Fruit fly (Drosophila melanogaster) whole organism, embryonic: ENCODE measurements around the gene CG16790.

Experiments
- Bgb ChIP-seq: fragments of 200-800 bp; sonication (Bioruptor generic); IDR thresholded peaks from 2 replicates; pipeline ENCODE4 v1.3.6; 2022; ENCODE audit warnings: missing biosample characterization, missing genetic modification characterization; ENCODE audit not compliant: partially characterized antibody
- CG10209 ChIP-seq: fragments of 200-800 bp; sonication (Bioruptor generic); optimal IDR thresholded peaks from 3 replicates; lab custom pipeline; 2017; ENCODE audit warnings: missing biosample characterization, mild to moderate bottlenecking, missing genetic modification characterization, missing genetic modification reagents
- CG10462 ChIP-seq: fragments of 200-800 bp; sonication (Bioruptor generic); optimal IDR thresholded peaks from 2 replicates; lab custom pipeline; 2016; ENCODE audit warnings: missing biosample characterization, missing genetic modification characterization
- CG14710 ChIP-seq: fragments of 200-800 bp; sonication (Bioruptor generic); optimal IDR thresholded peaks from 3 replicates; lab custom pipeline; 2019; ENCODE audit warnings: missing biosample characterization, mild to moderate bottlenecking, missing genetic modification characterization, moderate library complexity
- CG1529 ChIP-seq: fragments of 200-800 bp; sonication (Bioruptor generic); optimal IDR thresholded peaks from 3 replicates; lab custom pipeline; 2018; ENCODE audit warnings: missing biosample characterization, missing genetic modification characterization
- CG17186 ChIP-seq: fragments of 200-800 bp; sonication (Bioruptor generic); optimal IDR thresholded peaks from 3 replicates; lab custom pipeline; 2017; ENCODE audit warnings: missing biosample characterization, missing genetic modification reagents, missing genetic modification characterization
- CG17328 ChIP-seq: fragments of 200-800 bp; sonication (Bioruptor generic); IDR thresholded peaks from 2 replicates; pipeline ENCODE4 v1.3.6; 2022; ENCODE audit warnings: missing biosample characterization, missing genetic modification characterization
- CG17612 ChIP-seq: fragments of 200-800 bp; sonication (Bioruptor generic); IDR thresholded peaks from 2 replicates; pipeline ENCODE4 v1.3.6; 2022; ENCODE audit warnings: missing biosample characterization, missing genetic modification characterization
- CG17912 ChIP-seq: fragments of 200-800 bp; sonication (Bioruptor generic); optimal IDR thresholded peaks from 2 replicates; lab custom pipeline; 2018; ENCODE audit warnings: missing biosample characterization, mild to moderate bottlenecking, missing genetic modification characterization
- CG18011 ChIP-seq: fragments of 200-800 bp; sonication (Bioruptor generic); optimal IDR thresholded peaks from 2 replicates; lab custom pipeline; 2017; ENCODE audit warnings: missing biosample characterization, missing genetic modification characterization, mild to moderate bottlenecking, moderate library complexity, missing genotype
- CG2712 ChIP-seq: fragments of 200-800 bp; optimal IDR thresholded peaks from 3 replicates; lab custom pipeline; 2019; ENCODE audit warnings: missing biosample characterization, mild to moderate bottlenecking, missing genetic modification characterization, moderate library complexity
- CG4360 ChIP-seq: fragments of 200-800 bp; sonication (Bioruptor generic); IDR thresholded peaks from 2 replicates; pipeline ENCODE4 v1.3.6; 2022; ENCODE audit warnings: missing biosample characterization, missing genetic modification characterization
- CG4617 ChIP-seq: fragments of 200-800 bp; sonication (Bioruptor generic); optimal IDR thresholded peaks from 3 replicates; lab custom pipeline; 2016; ENCODE audit warnings: missing biosample characterization, missing genetic modification characterization, borderline replicate concordance
- CG5953 ChIP-seq: fragments of 200-800 bp; sonication (Bioruptor generic); IDR thresholded peaks from 2 replicates; pipeline ENCODE4 v1.3.6; 2022; ENCODE audit warnings: missing biosample characterization, missing genetic modification characterization
- CG6175 ChIP-seq: fragments of 200-800 bp; sonication (Bioruptor generic); IDR thresholded peaks from 3 replicates; pipeline ENCODE4 v1.3.6; 2022; ENCODE audit warnings: missing biosample characterization, missing genetic modification characterization
- CG6254 ChIP-seq: fragments of 200-800 bp; sonication (Bioruptor generic); optimal IDR thresholded peaks from 3 replicates; lab custom pipeline; 2017; ENCODE audit warnings: mild to moderate bottlenecking, missing biosample characterization, missing genetic modification reagents, missing genetic modification characterization
- Chrac-16 ChIP-seq: fragments of 200-800 bp; sonication (Bioruptor generic); optimal IDR thresholded peaks from 3 replicates; lab custom pipeline; 2016; ENCODE audit warnings: missing biosample characterization, missing genetic modification characterization
- Doc3 ChIP-seq: fragments of 200-800 bp; sonication (Bioruptor generic); IDR thresholded peaks from 3 replicates; pipeline ENCODE4 v1.3.6; 2022; ENCODE audit warnings: missing biosample characterization, missing genetic modification characterization; ENCODE audit not compliant: partially characterized antibody
- E2f1 ChIP-seq: fragments of 200-800 bp; sonication (Bioruptor generic); IDR thresholded peaks from 2 replicates; pipeline ENCODE4 v1.3.6; 2022; ENCODE audit warnings: missing biosample characterization, missing genetic modification characterization
- Fer2 ChIP-seq: fragments of 200-800 bp; sonication (Bioruptor generic); optimal IDR thresholded peaks from 2 replicates; lab custom pipeline; 2018; ENCODE audit warnings: missing biosample characterization, mild to moderate bottlenecking, missing genetic modification characterization, moderate library complexity
- HHEX ChIP-seq: fragments of 200-800 bp; sonication (Bioruptor generic); optimal IDR thresholded peaks from 3 replicates; lab custom pipeline; 2017; ENCODE audit warnings: missing biosample characterization, mild to moderate bottlenecking, missing genetic modification characterization, missing genetic modification reagents
- HLH54F ChIP-seq: fragments of 200-800 bp; sonication (Bioruptor generic); optimal IDR thresholded peaks from 3 replicates; lab custom pipeline; 2016; ENCODE audit warnings: missing biosample characterization, missing genetic modification characterization
- Jarid2 ChIP-seq: fragments of 200-800 bp; sonication (Bioruptor generic); optimal IDR thresholded peaks from 3 replicates; lab custom pipeline; 2017; ENCODE audit warnings: mild to moderate bottlenecking, missing biosample characterization, missing genetic modification reagents, missing genetic modification characterization
- Mes4 ChIP-seq: fragments of 200-800 bp; sonication (Bioruptor generic); optimal IDR thresholded peaks from 2 replicates; lab custom pipeline; 2016; ENCODE audit warnings: missing biosample characterization, missing genetic modification characterization
- NK7.1 ChIP-seq: fragments of 200-800 bp; sonication (Bioruptor generic); optimal IDR thresholded peaks from 3 replicates; lab custom pipeline; 2016; ENCODE audit warnings: missing biosample characterization, missing genetic modification characterization
- Opbp ChIP-seq: fragments of 200-800 bp; sonication (Bioruptor generic); IDR thresholded peaks from 3 replicates; pipeline ENCODE4 v1.3.6; 2022; ENCODE audit warnings: missing biosample characterization, missing genetic modification characterization; ENCODE audit not compliant: partially characterized antibody
- Pdp1 ChIP-seq, 2 experiments: fragments of 200-800 bp; sonication (Bioruptor generic); optimal IDR thresholded peaks; 3 replicates each; lab custom pipeline; 2016; ENCODE audit warnings: missing biosample characterization in 2 of 2, missing genetic modification characterization in 2 of 2, mild to moderate bottlenecking in 1 of 2, moderate library complexity in 1 of 2
- Spps ChIP-seq: fragments of 200-800 bp; sonication (Bioruptor generic); optimal IDR thresholded peaks from 2 replicates; lab custom pipeline; 2018; ENCODE audit warnings: missing biosample characterization, mild to moderate bottlenecking, missing genetic modification characterization
- Taf1 ChIP-seq: fragments of 200-800 bp; sonication (Bioruptor generic); IDR thresholded peaks from 2 replicates; pipeline ENCODE4 v1.3.6; 2022; ENCODE audit warnings: missing biosample characterization, missing genetic modification characterization
- ab ChIP-seq: fragments of 200-800 bp; sonication (Bioruptor generic); optimal IDR thresholded peaks from 2 replicates; lab custom pipeline; 2016; ENCODE audit warnings: missing biosample characterization, missing genetic modification characterization
- bigmax ChIP-seq: fragments of 200-800 bp; sonication (Bioruptor generic); optimal IDR thresholded peaks from 2 replicates; lab custom pipeline; 2018; ENCODE audit warnings: missing biosample characterization, mild to moderate bottlenecking, missing genetic modification characterization
- cad ChIP-seq: fragments of >200 bp; optimal IDR thresholded peaks from 2 replicates; lab custom pipeline; 2017; ENCODE audit warnings: missing biosample characterization, missing genetic modification characterization
- cato ChIP-seq: fragments of 200-800 bp; sonication (Bioruptor generic); optimal IDR thresholded peaks from 2 replicates; lab custom pipeline; 2016; ENCODE audit warnings: missing biosample characterization, missing genetic modification characterization, borderline replicate concordance
- cwo ChIP-seq: fragments of 200-800 bp; sonication (Bioruptor generic); optimal IDR thresholded peaks from 3 replicates; lab custom pipeline; 2017; ENCODE audit warnings: missing biosample characterization, missing genetic modification characterization, mild to moderate bottlenecking, moderate library complexity, missing genetic modification reagents
- dimm ChIP-seq: fragments of 200-800 bp; sonication (Bioruptor generic); IDR thresholded peaks from 2 replicates; pipeline ENCODE4 v1.3.6; 2022; ENCODE audit warnings: missing biosample characterization, missing genetic modification characterization
- fd3F ChIP-seq: fragments of 200-800 bp; sonication (Bioruptor generic); optimal IDR thresholded peaks from 2 replicates; lab custom pipeline; 2018; ENCODE audit warnings: missing biosample characterization, mild to moderate bottlenecking, missing genetic modification characterization, moderate library complexity
- hbn ChIP-seq: fragments of 200-800 bp; sonication (Bioruptor generic); IDR thresholded peaks from 2 replicates; pipeline ENCODE4 v1.3.6; 2022; ENCODE audit warnings: missing biosample characterization, missing genetic modification characterization; ENCODE audit not compliant: partially characterized antibody
- hth ChIP-seq: fragments of >200 bp; optimal IDR thresholded peaks from 2 replicates; lab custom pipeline; 2017; ENCODE audit warnings: inconsistent platforms
- kay ChIP-seq: fragments of 200-800 bp; sonication (Bioruptor generic); optimal IDR thresholded peaks from 2 replicates; lab custom pipeline; 2016; ENCODE audit warnings: missing biosample characterization, missing genetic modification characterization
- knrl ChIP-seq: fragments of 200-800 bp; sonication (Bioruptor generic); IDR thresholded peaks from 3 replicates; pipeline ENCODE4 v1.3.6; 2022; ENCODE audit warnings: missing biosample characterization, missing genetic modification characterization; ENCODE audit not compliant: partially characterized antibody
- lilli ChIP-seq: fragments of 200-800 bp; sonication (Bioruptor generic); optimal IDR thresholded peaks from 3 replicates; lab custom pipeline; 2016; ENCODE audit warnings: missing biosample characterization, missing genetic modification characterization
- lmd ChIP-seq: fragments of 200-800 bp; sonication (Bioruptor generic); IDR thresholded peaks from 2 replicates; pipeline ENCODE4 v1.3.6; 2022; ENCODE audit warnings: missing biosample characterization, missing genetic modification characterization
- nom ChIP-seq: fragments of 200-800 bp; sonication (Bioruptor generic); optimal IDR thresholded peaks from 2 replicates; lab custom pipeline; 2017; ENCODE audit warnings: missing biosample characterization, missing genetic modification characterization, mild to moderate bottlenecking, moderate library complexity, missing genetic modification reagents
- pzg ChIP-seq: fragments of 200-800 bp; sonication (Bioruptor generic); optimal IDR thresholded peaks from 3 replicates; lab custom pipeline; 2018; ENCODE audit warnings: missing biosample characterization, mild to moderate bottlenecking, missing genetic modification characterization, moderate library complexity
- rib ChIP-seq: fragments of 200-800 bp; sonication (Bioruptor generic); IDR thresholded peaks from 2 replicates; pipeline ENCODE4 v1.3.6; 2022; ENCODE audit warnings: missing biosample characterization, missing genetic modification characterization
- sima ChIP-seq: fragments of 200-800 bp; sonication (Bioruptor generic); optimal IDR thresholded peaks from 2 replicates; lab custom pipeline; 2016; ENCODE audit warnings: missing biosample characterization, missing genetic modification characterization
- so ChIP-seq: fragments of 200-800 bp; sonication (Bioruptor generic); IDR thresholded peaks from 3 replicates; pipeline ENCODE4 v1.3.6; 2022; ENCODE audit warnings: missing biosample characterization, missing genetic modification characterization
- stwl ChIP-seq: fragments of 200-800 bp; sonication (Bioruptor generic); optimal IDR thresholded peaks from 3 replicates; lab custom pipeline; 2018; ENCODE audit warnings: missing biosample characterization, mild to moderate bottlenecking, missing genetic modification characterization, moderate library complexity
- tx ChIP-seq: fragments of 200-800 bp; sonication (Bioruptor generic); optimal IDR thresholded peaks from 2 replicates; lab custom pipeline; 2016; ENCODE audit warnings: missing biosample characterization, missing genetic modification characterization

The CG16790 gene

DNA sequence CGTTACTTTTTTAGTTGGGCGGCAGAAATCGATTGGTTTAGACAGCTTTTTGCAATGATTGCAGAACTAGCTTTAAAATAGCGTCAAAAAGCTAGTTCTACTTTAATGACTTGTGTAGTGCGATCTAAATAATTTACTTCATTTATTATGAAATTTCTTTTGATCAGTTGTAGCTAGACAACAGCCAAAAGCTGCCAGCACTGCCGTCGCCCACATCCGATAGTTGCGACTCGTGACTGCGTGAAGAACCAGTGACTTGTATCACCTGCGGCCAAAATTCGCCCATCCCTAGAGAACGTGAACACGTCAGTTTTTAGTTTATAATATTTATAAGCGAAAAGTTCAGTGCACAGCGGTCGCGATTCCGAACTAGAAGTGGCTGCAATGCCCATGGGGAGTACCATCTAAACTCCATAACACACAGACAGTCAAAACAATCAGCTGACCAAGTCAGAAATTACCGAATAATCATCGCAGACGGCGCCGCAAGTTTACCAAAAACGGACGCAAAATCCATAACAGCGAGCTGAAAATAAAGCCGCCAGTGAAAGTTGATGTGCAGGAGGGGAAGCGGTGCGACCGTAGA, 16.7 kb upstream of the CG16790 start, which contains the start of gene P58IPK (continued):
- TF ChIP-seq Pdp1 (GFP tag; optimal IDR thresholded peaks at IDR 0.05; lab: Kevin White, UChicago), result peak; percentile 75 to 83
- peak; percentile 65 for TF ChIP-seq CG18011 (GFP tag; lab: Kevin White, UChicago)
- peak; percentile 2 for TF ChIP-seq nom (GFP tag; lab: Kevin White, UChicago)
- TF ChIP-seq HLH54F (GFP tag; lab: Kevin White, UChicago), result peak; percentile 81
- no peak for TF ChIP-seq fd3F (GFP tag; lab: Kevin White, UChicago)
- TF ChIP-seq so (GFP tag; lab: Robert Waterston, UW), result no peak
- TF ChIP-seq lilli (GFP tag; lab: Kevin White, UChicago), result peak; percentile 87
- no peak for TF ChIP-seq dimm (GFP tag; lab: Robert Waterston, UW)
- TF ChIP-seq sima, result no peak
- peak; percentile 66; the same call in 1 of the 2 replicates for TF ChIP-seq lmd
- TF ChIP-seq cad, result no peak
- TF ChIP-seq E2f1 (GFP tag; lab: Robert Waterston, UW), result 0 out of 2 replicates have a peak, but pooled peaks have one; percentile 21
- peak; percentile 34 for TF ChIP-seq CG10462
- peak; percentile 53; the same call in 1 of the 2 replicates for TF ChIP-seq CG17328 (GFP tag; lab: Robert Waterston, UW)
- TF ChIP-seq bigmax (GFP tag; lab: Kevin White, UChicago), result no peak
- peak; percentile 13; the same call in 1 of the 2 replicates for TF ChIP-seq Taf1
- TF ChIP-seq rib (GFP tag; lab: Robert Waterston, UW), result peak; percentile 51
- TF ChIP-seq cato (GFP tag; lab: Kevin White, UChicago), result no peak
- peak; percentile 73 for TF ChIP-seq CG14710 (tag; lab: Kevin White, UChicago)
- TF ChIP-seq Jarid2 (GFP tag; lab: Kevin White, UChicago), result peak; percentile 40
- peak; percentile 32 for TF ChIP-seq CG10209 (GFP tag; lab: Kevin White, UChicago)
- TF ChIP-seq tx (GFP tag; lab: Kevin White, UChicago), result peak; percentile 71
- peak; percentile 72 for TF ChIP-seq CG17186 (GFP tag; lab: Kevin White, UChicago)
- TF ChIP-seq CG4360 (GFP tag; lab: Robert Waterston, UW), result no peak
- peak; percentile 37 for TF ChIP-seq HHEX (GFP tag; lab: Kevin White, UChicago)
- no peak for TF ChIP-seq CG5953 (GFP tag; lab: Robert Waterston, UW)
- TF ChIP-seq NK7.1 (GFP tag; lab: Kevin White, UChicago), result peak; percentile 19
- no peak for TF ChIP-seq hth
- peak; percentile 88 for TF ChIP-seq hbn
- peak; percentile 55 for TF ChIP-seq stwl
- no peak for TF ChIP-seq Spps (tag; lab: Kevin White, UChicago)
- TF ChIP-seq ab (GFP tag; lab: Kevin White, UChicago), result no peak
- peak; percentile 64 for TF ChIP-seq CG6175
- TF ChIP-seq CG17912, result no peak
- TF ChIP-seq CG2712, result peak; percentile 66
- peak; percentile 96 for TF ChIP-seq Opbp
- peak; percentile 96 for TF ChIP-seq knrl (GFP tag; lab: Robert Waterston, UW)
- TF ChIP-seq CG1529 (GFP tag; lab: Kevin White, UChicago), result no peak
- TF ChIP-seq Doc3, result peak; percentile 87
- TF ChIP-seq CG4617 (GFP tag; lab: Kevin White, UChicago), result peak; percentile 79
- no peak for TF ChIP-seq cwo
- no peak for TF ChIP-seq CG17612 (GFP tag; lab: Robert Waterston, UW)
- peak; percentile 92 for TF ChIP-seq pzg (GFP tag; lab: Kevin White, UChicago)
- TF ChIP-seq CG6254 (GFP tag; lab: Kevin White, UChicago), result no peak
- peak; percentile 75 for TF ChIP-seq Chrac-16 (GFP tag; lab: Kevin White, UChicago)
- TF ChIP-seq Fer2 (tag; lab: Kevin White, UChicago), result no peak
- TF ChIP-seq Bgb (GFP tag; lab: Robert Waterston, UW), result peak; percentile 98
- TF ChIP-seq Mes4 (GFP tag; lab: Kevin White, UChicago), result peak; percentile 36
- TF ChIP-seq kay, result peak; percentile 70
